Fruit fly (Drosophila melanogaster): ENCODE results near the gene CG10063.

The CG10063 gene

dm6 chr3L:6976601-6977140 is 4.4 kb upstream of the CG10063 start:
- TF ChIP-seq brk (GFP tag; optimal IDR thresholded peaks at IDR 0.05): no peak
- no peak for TF ChIP-seq dmrt93B (GFP tag; optimal IDR thresholded peaks at IDR 0.05)
- no peak for TF ChIP-seq Rel (GFP tag; optimal IDR thresholded peaks at IDR 0.05)
- peak; percentile 45 for TF ChIP-seq Rel (tag; optimal IDR thresholded peaks at IDR 0.05)
- no peak for TF ChIP-seq Mio (GFP tag; optimal IDR thresholded peaks at IDR 0.05)
- no peak for TF ChIP-seq woc (GFP tag; optimal IDR thresholded peaks at IDR 0.05)
- TF ChIP-seq rgr (GFP tag; optimal IDR thresholded peaks at IDR 0.05): no peak
- no peak for TF ChIP-seq CrebA (GFP tag; optimal IDR thresholded peaks at IDR 0.05; ENCODE audit: borderline replicate concordance)
- TF ChIP-seq usp (GFP tag; optimal IDR thresholded peaks at IDR 0.05): no peak
- no peak for TF ChIP-seq Hr83 (GFP tag; optimal IDR thresholded peaks at IDR 0.05; ENCODE audit: poor library complexity, severe bottlenecking)

dm6 chr3L:6975875-6976274 is 3.6 kb upstream of the CG10063 start:
- no peak for TF ChIP-seq dl (GFP tag; optimal IDR thresholded peaks at IDR 0.05; ENCODE audit: insufficient read depth in 1 of 2, partially characterized antibody in 2 of 2)

- TF ChIP-seq h (GFP tag; optimal IDR thresholded peaks at IDR 0.05): no peak
- TF ChIP-seq N (GFP tag; optimal IDR thresholded peaks at IDR 0.05): no peak
- no peak for TF ChIP-seq dsf (GFP tag; optimal IDR thresholded peaks at IDR 0.05; ENCODE audit: borderline replicate concordance)
- TF ChIP-seq brk (GFP tag; optimal IDR thresholded peaks at IDR 0.05): no peak
- TF ChIP-seq Rel (GFP tag; optimal IDR thresholded peaks at IDR 0.05): no peak
- TF ChIP-seq Rel (tag; optimal IDR thresholded peaks at IDR 0.05): no peak
- no peak for TF ChIP-seq CrebA (GFP tag; optimal IDR thresholded peaks at IDR 0.05; ENCODE audit: borderline replicate concordance)
- TF ChIP-seq Hr83 (GFP tag; optimal IDR thresholded peaks at IDR 0.05; ENCODE audit: poor library complexity, severe bottlenecking): no peak
- no peak for TF ChIP-seq ey (GFP tag; optimal IDR thresholded peaks at IDR 0.05)
- no peak for TF ChIP-seq CG32264 (GFP tag; optimal IDR thresholded peaks at IDR 0.05)
- no peak for TF ChIP-seq HLH106 (tag; optimal IDR thresholded peaks at IDR 0.05)
- TF ChIP-seq sv (GFP tag; optimal IDR thresholded peaks at IDR 0.05): no peak
- no peak for TF ChIP-seq OdsH (GFP tag; optimal IDR thresholded peaks at IDR 0.05)
These were observed 969 bp downstream of the CG10063 start for dm6 chr3L:6971298-6971697.

- no peak for TF ChIP-seq Abd-B (GFP tag; optimal IDR thresholded peaks at IDR 0.05)
- peak; percentile 10 for TF ChIP-seq dmrt93B (GFP tag; optimal IDR thresholded peaks at IDR 0.05)
- no peak for TF ChIP-seq usp (GFP tag; optimal IDR thresholded peaks at IDR 0.05)
- no peak for TF ChIP-seq br (GFP tag; optimal IDR thresholded peaks at IDR 0.05)
- peak; percentile 40 for TF ChIP-seq HLH106 (tag; optimal IDR thresholded peaks at IDR 0.05)
- TF ChIP-seq dl (GFP tag; optimal IDR thresholded peaks at IDR 0.05; ENCODE audit: insufficient read depth in 1 of 2, partially characterized antibody in 2 of 2): no peak
- peak; percentile 40 for TF ChIP-seq rgr (GFP tag; optimal IDR thresholded peaks at IDR 0.05)
- TF ChIP-seq Dfd (GFP tag; optimal IDR thresholded peaks at IDR 0.05): no peak
- no peak for TF ChIP-seq tai (GFP tag; optimal IDR thresholded peaks at IDR 0.05)
- no peak for TF ChIP-seq Hr78 (GFP tag; optimal IDR thresholded peaks at IDR 0.05)
- peak; percentile 53 for TF ChIP-seq Sp1 (GFP tag; optimal IDR thresholded peaks at IDR 0.05)
- no peak for TF ChIP-seq Dif (GFP tag; optimal IDR thresholded peaks at IDR 0.05; ENCODE audit: partially characterized antibody)
- no peak for TF ChIP-seq jim (GFP tag; optimal IDR thresholded peaks at IDR 0.05)
- peak; percentile 39 for TF ChIP-seq OdsH (GFP tag; optimal IDR thresholded peaks at IDR 0.05)
- TF ChIP-seq Jra (GFP tag; optimal IDR thresholded peaks at IDR 0.05): no peak
- TF ChIP-seq sage (GFP tag; optimal IDR thresholded peaks at IDR 0.05): no peak
- no peak for TF ChIP-seq brk (GFP tag; optimal IDR thresholded peaks at IDR 0.05)
- TF ChIP-seq Hnf4 (GFP tag; optimal IDR thresholded peaks at IDR 0.05): no peak
- no peak for TF ChIP-seq CrebA (GFP tag; optimal IDR thresholded peaks at IDR 0.05; ENCODE audit: borderline replicate concordance)
- TF ChIP-seq sv (GFP tag; optimal IDR thresholded peaks at IDR 0.05): peak; percentile 15
- no peak for TF ChIP-seq CG32264 (GFP tag; optimal IDR thresholded peaks at IDR 0.05)
- no peak for TF ChIP-seq N (GFP tag; optimal IDR thresholded peaks at IDR 0.05)
- peak; percentile 65 for TF ChIP-seq woc (GFP tag; optimal IDR thresholded peaks at IDR 0.05)
- TF ChIP-seq pan (optimal IDR thresholded peaks at IDR 0.05): no peak
- TF ChIP-seq Vsx2 (GFP tag; optimal IDR thresholded peaks at IDR 0.05; ENCODE audit: partially characterized antibody): no peak
- TF ChIP-seq CG9705 (GFP tag; optimal IDR thresholded peaks at IDR 0.05): no peak
- no peak for TF ChIP-seq GATAd (GFP tag; optimal IDR thresholded peaks at IDR 0.05)
- no peak for TF ChIP-seq Mio (GFP tag; optimal IDR thresholded peaks at IDR 0.05)
- TF ChIP-seq h (GFP tag; optimal IDR thresholded peaks at IDR 0.05): peak; percentile 6
- peak; percentile 22 for TF ChIP-seq ey (GFP tag; optimal IDR thresholded peaks at IDR 0.05)
- TF ChIP-seq Myc (optimal IDR thresholded peaks at IDR 0.05): peak; percentile 96
- TF ChIP-seq fru (GFP tag; optimal IDR thresholded peaks at IDR 0.05): no peak
- TF ChIP-seq lola (GFP tag; optimal IDR thresholded peaks at IDR 0.05): no peak
- TF ChIP-seq Rel (GFP tag; optimal IDR thresholded peaks at IDR 0.05): no peak
- no peak for TF ChIP-seq Rel (tag; optimal IDR thresholded peaks at IDR 0.05)
- peak; percentile 74 for TF ChIP-seq psq (GFP tag; optimal IDR thresholded peaks at IDR 0.05)
- TF ChIP-seq Hr83 (GFP tag; optimal IDR thresholded peaks at IDR 0.05; ENCODE audit: poor library complexity, severe bottlenecking): no peak
- peak in 1 of 2 experiments; percentile 44 for TF ChIP-seq foxo (GFP tag; optimal IDR thresholded peaks at IDR 0.05)
- no peak for TF ChIP-seq dsf (GFP tag; optimal IDR thresholded peaks at IDR 0.05; ENCODE audit: borderline replicate concordance)
These were observed 3.1 kb downstream of the CG10063 start, which contains the start of the genes Mis12 and CG9953 for dm6 chr3L:6968961-6969814. Gene Mis12 (minus strand): TSS chr3L:6969048. Gene CG9953 (plus strand): TSS chr3L:6969658.

Measured in whole organism, wandering third instar larva.